Fruit fly (Drosophila melanogaster) whole organism, embryonic: ENCODE results near the gene zfh2.

Experiments
- Ada2b ChIP-seq: fragments of 200-800 bp; sonication (Bioruptor generic); IDR thresholded peaks from 2 replicates; pipeline ENCODE4 v1.3.6; 2022; ENCODE audit warnings: missing biosample characterization, missing genetic modification characterization
- Atf3 ChIP-seq: fragments of 200-800 bp; sonication (Bioruptor generic); optimal IDR thresholded peaks from 3 replicates; lab custom pipeline; 2016; ENCODE audit warnings: missing biosample characterization, missing genetic modification characterization
- CG10147 ChIP-seq: fragments of 200-800 bp; sonication (Bioruptor generic); optimal IDR thresholded peaks from 2 replicates; lab custom pipeline; 2019; ENCODE audit warnings: missing biosample characterization, mild to moderate bottlenecking, missing genetic modification characterization, moderate library complexity
- CG1233 ChIP-seq: fragments of 200-800 bp; sonication (Bioruptor generic); optimal IDR thresholded peaks from 4 replicates; lab custom pipeline; 2018; ENCODE audit warnings: missing biosample characterization, mild to moderate bottlenecking, missing genetic modification characterization
- CG14014 ChIP-seq: fragments of 200-800 bp; sonication (Bioruptor generic); IDR thresholded peaks from 2 replicates; pipeline ENCODE4 v1.3.6; 2022; ENCODE audit warnings: missing biosample characterization, missing genetic modification characterization
- CG15269 ChIP-seq: fragments of 200-800 bp; sonication (Bioruptor generic); optimal IDR thresholded peaks from 2 replicates; lab custom pipeline; 2018; ENCODE audit warnings: missing biosample characterization, mild to moderate bottlenecking, missing genetic modification characterization, moderate library complexity
- CG17186 ChIP-seq: fragments of 200-800 bp; sonication (Bioruptor generic); optimal IDR thresholded peaks from 3 replicates; lab custom pipeline; 2017; ENCODE audit warnings: missing biosample characterization, missing genetic modification reagents, missing genetic modification characterization
- CG2129 ChIP-seq: fragments of 200-800 bp; sonication (Bioruptor generic); IDR thresholded peaks from 2 replicates; pipeline ENCODE4 v1.3.6; 2022; ENCODE audit warnings: missing biosample characterization, missing genetic modification characterization; ENCODE audit not compliant: partially characterized antibody
- CG2199 ChIP-seq: fragments of 200-800 bp; sonication (Bioruptor generic); IDR thresholded peaks from 3 replicates; pipeline ENCODE4 v1.3.6; 2022; ENCODE audit warnings: missing biosample characterization, missing genetic modification characterization
- CG30431 ChIP-seq: fragments of 200-800 bp; sonication (Bioruptor generic); optimal IDR thresholded peaks from 2 replicates; lab custom pipeline; 2017; ENCODE audit warnings: missing biosample characterization, missing genetic modification characterization
- CG3726 ChIP-seq: fragments of 200-800 bp; sonication (Bioruptor generic); IDR thresholded peaks from 3 replicates; pipeline ENCODE4, ENCODE4 v1.3.6; 2022; ENCODE audit warnings: missing biosample characterization, missing genetic modification characterization
- CG6272 ChIP-seq: fragments of 200-800 bp; sonication (Bioruptor generic); IDR thresholded peaks from 2 replicates; pipeline ENCODE4 v1.3.6; 2022; ENCODE audit warnings: missing biosample characterization, missing genetic modification characterization
- CG6654 ChIP-seq: fragments of 200-800 bp; sonication (Bioruptor generic); optimal IDR thresholded peaks from 2 replicates; lab custom pipeline; 2017; ENCODE audit warnings: missing biosample characterization, mild to moderate bottlenecking, missing genetic modification characterization
- CG7963 ChIP-seq: fragments of 200-800 bp; sonication (Bioruptor generic); IDR thresholded peaks from 3 replicates; pipeline ENCODE4 v1.3.6; 2022; ENCODE audit warnings: missing biosample characterization, missing genetic modification characterization; ENCODE audit not compliant: partially characterized antibody
- Dad ChIP-seq: fragments of 200-800 bp; sonication (Bioruptor generic); optimal IDR thresholded peaks from 3 replicates; lab custom pipeline; 2016; ENCODE audit warnings: missing biosample characterization, missing genetic modification characterization
- Dip2 ChIP-seq: fragments of 200-800 bp; sonication (Bioruptor generic); IDR thresholded peaks from 2 replicates; pipeline ENCODE4 v1.3.6; 2022; ENCODE audit warnings: missing biosample characterization, missing genetic modification characterization
- Eip74EF ChIP-seq, 2 experiments: fragments of 200-800 bp in 1 of 2; fragments of >200 bp in 1 of 2; sonication (Bioruptor generic) in 1 of 2; optimal IDR thresholded peaks; 2 replicates each; lab custom pipeline; 2017 to 2019; ENCODE audit warnings: missing biosample characterization in 2 of 2, missing genetic modification characterization in 2 of 2, mild to moderate bottlenecking in 1 of 2, moderate library complexity in 1 of 2
- Hey ChIP-seq: fragments of 200-800 bp; sonication (Bioruptor generic); optimal IDR thresholded peaks from 3 replicates; lab custom pipeline; 2018; ENCODE audit warnings: missing biosample characterization, mild to moderate bottlenecking, missing genetic modification characterization
- Neu2 ChIP-seq: fragments of 200-800 bp; sonication (Bioruptor generic); optimal IDR thresholded peaks from 3 replicates; lab custom pipeline; 2016; ENCODE audit warnings: missing biosample characterization, missing genetic modification characterization, borderline replicate concordance
- Opbp ChIP-seq: fragments of 200-800 bp; sonication (Bioruptor generic); IDR thresholded peaks from 3 replicates; pipeline ENCODE4 v1.3.6; 2022; ENCODE audit warnings: missing biosample characterization, missing genetic modification characterization; ENCODE audit not compliant: partially characterized antibody
- Ravus ChIP-seq: fragments of 200-800 bp; sonication (Bioruptor generic); IDR thresholded peaks from 2 replicates; pipeline ENCODE4 v1.3.6; 2022; ENCODE audit warnings: missing biosample characterization, missing genetic modification characterization
- Side ChIP-seq: fragments of 200-800 bp; sonication (Bioruptor generic); optimal IDR thresholded peaks from 2 replicates; lab custom pipeline; 2016; ENCODE audit warnings: missing biosample characterization, missing genetic modification characterization
- Spps ChIP-seq: fragments of 200-800 bp; sonication (Bioruptor generic); optimal IDR thresholded peaks from 2 replicates; lab custom pipeline; 2018; ENCODE audit warnings: missing biosample characterization, mild to moderate bottlenecking, missing genetic modification characterization
- Stat92E ChIP-seq, 3 experiments: fragments of >200 bp in 2 of 3; fragments of 200-800 bp in 1 of 3; sonication (Bioruptor generic) in 1 of 3; optimal IDR thresholded peaks; 2 replicates each; lab custom pipeline; 2017 to 2019; ENCODE audit warnings: missing biosample characterization in 3 of 3, missing genetic modification characterization in 3 of 3, mild to moderate bottlenecking in 1 of 3, moderate library complexity in 1 of 3
- Tbp ChIP-seq: fragments of >200 bp; optimal IDR thresholded peaks from 2 replicates; lab custom pipeline; 2018; ENCODE audit warnings: missing biosample characterization, missing genetic modification characterization
- abd-A ChIP-seq: fragments of 200-800 bp; sonication (Bioruptor generic); optimal IDR thresholded peaks from 3 replicates; lab custom pipeline; 2019; ENCODE audit warnings: missing biosample characterization, mild to moderate bottlenecking, missing genetic modification characterization, moderate library complexity
- bbx ChIP-seq: fragments of 200-800 bp; sonication (Bioruptor generic); IDR thresholded peaks from 2 replicates; pipeline ENCODE4 v1.3.6; 2022; ENCODE audit warnings: missing biosample characterization, missing genetic modification characterization; ENCODE audit not compliant: partially characterized antibody
- cg ChIP-seq: fragments of 200-800 bp; sonication (Bioruptor generic); optimal IDR thresholded peaks from 3 replicates; lab custom pipeline; 2019; ENCODE audit warnings: missing biosample characterization, mild to moderate bottlenecking, missing genetic modification characterization, moderate library complexity
- cwo ChIP-seq: fragments of 200-800 bp; sonication (Bioruptor generic); optimal IDR thresholded peaks from 3 replicates; lab custom pipeline; 2017; ENCODE audit warnings: missing biosample characterization, missing genetic modification characterization, mild to moderate bottlenecking, moderate library complexity, missing genetic modification reagents
- dan ChIP-seq: fragments of 200-800 bp; sonication (Bioruptor generic); IDR thresholded peaks from 2 replicates; pipeline ENCODE4 v1.3.6; 2022; ENCODE audit warnings: missing biosample characterization, missing genetic modification characterization
- dpn ChIP-seq, 2 experiments: fragments of 200-800 bp; sonication (Bioruptor generic); optimal IDR thresholded peaks; 3 replicates each; lab custom pipeline; 2016; ENCODE audit warnings: missing biosample characterization in 2 of 2, missing genetic modification characterization in 2 of 2
- ems ChIP-seq: fragments of 200-800 bp; sonication (Bioruptor generic); optimal IDR thresholded peaks from 3 replicates; lab custom pipeline; 2016; ENCODE audit warnings: missing biosample characterization, missing genetic modification characterization
- gce ChIP-seq: fragments of 200-800 bp; sonication (Bioruptor generic); IDR thresholded peaks from 3 replicates; pipeline ENCODE4 v1.3.6; 2022; ENCODE audit warnings: missing biosample characterization, missing genetic modification characterization
- gfzf ChIP-seq: fragments of 200-800 bp; sonication (Bioruptor generic); optimal IDR thresholded peaks from 2 replicates; lab custom pipeline; 2016; ENCODE audit warnings: missing biosample characterization, mild to moderate bottlenecking, missing genetic modification characterization, moderate library complexity
- gsb-n ChIP-seq: fragments of 200-800 bp; sonication (Bioruptor generic); optimal IDR thresholded peaks from 3 replicates; lab custom pipeline; 2018; ENCODE audit warnings: missing biosample characterization, mild to moderate bottlenecking, missing genetic modification characterization
- gt ChIP-seq: fragments of 200-800 bp; sonication (Bioruptor generic); IDR thresholded peaks from 2 replicates; pipeline ENCODE4 v1.3.6; 2022; ENCODE audit warnings: missing biosample characterization, missing genetic modification characterization
- h ChIP-seq: fragments of >200 bp; optimal IDR thresholded peaks from 2 replicates; lab custom pipeline; 2017
- insv ChIP-seq, 2 experiments: fragments of 200-800 bp; sonication (Bioruptor generic); optimal IDR thresholded peaks; 3 replicates each; lab custom pipeline; 2016 to 2018; ENCODE audit warnings: missing biosample characterization in 2 of 2, missing genetic modification characterization in 2 of 2
- otp ChIP-seq: fragments of 200-800 bp; sonication (Bioruptor generic); IDR thresholded peaks from 3 replicates; pipeline ENCODE4, ENCODE4 v1.3.6; 2022; ENCODE audit warnings: missing biosample characterization, missing genetic modification characterization
- p53 ChIP-seq: fragments of 200-800 bp; sonication (Bioruptor generic); optimal IDR thresholded peaks from 2 replicates; lab custom pipeline; 2016; ENCODE audit warnings: missing biosample characterization, missing genetic modification characterization
- pnt ChIP-seq: fragments of 200-800 bp; sonication (Bioruptor generic); optimal IDR thresholded peaks from 3 replicates; lab custom pipeline; 2016; ENCODE audit warnings: missing biosample characterization, missing genetic modification characterization
- repo ChIP-seq: fragments of 200-800 bp; sonication (Bioruptor generic); optimal IDR thresholded peaks from 2 replicates; lab custom pipeline; 2016; ENCODE audit warnings: missing biosample characterization, missing genetic modification characterization
- rib ChIP-seq: fragments of 200-800 bp; sonication (Bioruptor generic); IDR thresholded peaks from 2 replicates; pipeline ENCODE4 v1.3.6; 2022; ENCODE audit warnings: missing biosample characterization, missing genetic modification characterization
- sc ChIP-seq, 3 experiments: fragments of >200 bp in 2 of 3; fragments of 200-800 bp in 1 of 3; sonication (Bioruptor generic) in 1 of 3; optimal IDR thresholded peaks; 2 replicates in 2 of 3; 3 replicates in 1 of 3; lab custom pipeline; 2017; ENCODE audit warnings: mild to moderate bottlenecking in 1 of 3, missing biosample characterization in 1 of 3, missing genetic modification characterization in 1 of 3, missing genetic modification reagents in 1 of 3
- shn ChIP-seq: fragments of 200-800 bp; sonication (Bioruptor generic); optimal IDR thresholded peaks from 3 replicates; lab custom pipeline; 2016; ENCODE audit warnings: missing biosample characterization, missing genetic modification characterization
- sr ChIP-seq: fragments of 200-800 bp; sonication (Bioruptor generic); IDR thresholded peaks from 3 replicates; pipeline ENCODE4 v1.3.6; 2022; ENCODE audit warnings: missing biosample characterization, missing genetic modification characterization
- tio ChIP-seq: fragments of 200-800 bp; sonication (Bioruptor generic); optimal IDR thresholded peaks from 2 replicates; lab custom pipeline; 2017; ENCODE audit warnings: missing biosample characterization, missing genetic modification characterization, inconsistent platforms

The zfh2 gene

DNA sequence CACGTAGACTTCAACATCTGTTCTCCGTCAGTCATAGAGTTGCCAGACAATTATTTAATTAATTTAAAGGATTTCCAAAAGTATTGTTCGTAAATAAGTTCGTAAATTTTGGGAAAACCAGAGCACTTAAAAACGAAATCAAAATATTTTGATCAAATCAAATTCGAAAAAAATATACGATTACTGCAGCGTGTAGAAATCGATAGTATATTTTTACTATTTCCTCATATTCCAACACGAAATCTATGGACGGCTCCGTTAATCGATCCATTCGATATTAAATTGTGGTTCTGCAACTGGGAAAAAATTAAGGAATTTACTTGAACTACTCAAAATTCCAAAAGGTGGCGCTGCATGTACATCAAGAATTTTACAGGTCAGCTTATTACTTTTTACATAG lies 15.2 kb upstream of the zfh2 start (continued):
- TF ChIP-seq gt, result no peak
- TF ChIP-seq Spps, result no peak
- TF ChIP-seq abd-A (tag; lab: Kevin White, UChicago), result peak; percentile 61
- no peak; the same call in 1 of the 3 replicates for TF ChIP-seq CG7963 (GFP tag; lab: Robert Waterston, UW)
- no peak for TF ChIP-seq CG3726
- peak in 1 of 2 experiments; percentile 78 for TF ChIP-seq insv (GFP tag; optimal IDR thresholded peaks at IDR 0.05; lab: Kevin White, UChicago)
- TF ChIP-seq Dad (GFP tag; lab: Kevin White, UChicago), result peak; percentile 30
- TF ChIP-seq Ravus (GFP tag; lab: Robert Waterston, UW), result no peak
- no peak for TF ChIP-seq dan (GFP tag; lab: Robert Waterston, UW)
- TF ChIP-seq sr (GFP tag; lab: Robert Waterston, UW), result no peak
- TF ChIP-seq CG17186 (GFP tag; lab: Kevin White, UChicago), result peak; percentile 13
- peak; percentile 95; the same call in 2 of the 3 replicates for TF ChIP-seq Opbp (GFP tag; lab: Robert Waterston, UW)
- peak; percentile 1 for TF ChIP-seq repo (GFP tag; lab: Kevin White, UChicago)
- peak; percentile 33 for TF ChIP-seq ems (GFP tag; lab: Kevin White, UChicago)
- TF ChIP-seq h (lab: Kevin White, UChicago), result no peak
- peak; percentile 42 to 57 for TF ChIP-seq dpn (GFP tag; optimal IDR thresholded peaks at IDR 0.05; lab: Kevin White, UChicago)
- TF ChIP-seq Tbp (GFP tag; lab: Kevin White, UChicago), result no peak
- peak; percentile 58 for TF ChIP-seq CG10147 (GFP tag; lab: Kevin White, UChicago)
- TF ChIP-seq Ada2b (GFP tag; lab: Robert Waterston, UW), result no peak
- peak in 1 of 2 experiments; percentile 37 for TF ChIP-seq Eip74EF (GFP tag; optimal IDR thresholded peaks at IDR 0.05; lab: Kevin White, UChicago)
- no peak for TF ChIP-seq CG6272
- TF ChIP-seq otp, result no peak
- no peak for TF ChIP-seq CG1233 (GFP tag; lab: Kevin White, UChicago)
- TF ChIP-seq Dip2 (GFP tag; lab: Robert Waterston, UW), result no peak
- peak; percentile 46 for TF ChIP-seq shn (GFP tag; lab: Kevin White, UChicago)
- TF ChIP-seq CG6654, result no peak
- peak; percentile 84 for TF ChIP-seq CG2129 (GFP tag; lab: Robert Waterston, UW)
- no peak for TF ChIP-seq cwo (GFP tag; lab: Kevin White, UChicago)
- peak in 1 of 3 experiments; percentile 75 for TF ChIP-seq Stat92E (GFP tag; optimal IDR thresholded peaks at IDR 0.05; lab: Kevin White, UChicago)
- TF ChIP-seq tio (GFP tag; lab: Kevin White, UChicago), result no peak
- peak; percentile 95 for TF ChIP-seq bbx
- TF ChIP-seq gfzf (GFP tag; lab: Kevin White, UChicago), result peak; percentile 57
- no peak for TF ChIP-seq sc (optimal IDR thresholded peaks at IDR 0.05; lab: Kevin White, UChicago)
- TF ChIP-seq sc (GFP tag; optimal IDR thresholded peaks at IDR 0.05; lab: Kevin White, UChicago), result no peak
- TF ChIP-seq CG15269 (tag; lab: Kevin White, UChicago), result peak; percentile 31
- no peak for TF ChIP-seq Atf3 (GFP tag; lab: Kevin White, UChicago)
- peak; percentile 59 for TF ChIP-seq p53 (GFP tag; lab: Kevin White, UChicago)
- no peak for TF ChIP-seq Neu2 (GFP tag; lab: Kevin White, UChicago)
- TF ChIP-seq CG30431 (GFP tag; lab: Kevin White, UChicago), result no peak
- peak; percentile 30 for TF ChIP-seq pnt
- no peak for TF ChIP-seq Side (GFP tag; lab: Kevin White, UChicago)
- peak; percentile 36; the same call in 1 of the 2 replicates for TF ChIP-seq CG14014 (GFP tag; lab: Robert Waterston, UW)
- peak; percentile 99 for TF ChIP-seq CG2199 (GFP tag; lab: Robert Waterston, UW)
- TF ChIP-seq rib, result no peak
- TF ChIP-seq gce, result no peak
- no peak for TF ChIP-seq Hey (tag; lab: Kevin White, UChicago)
- TF ChIP-seq cg (GFP tag; lab: Kevin White, UChicago), result no peak
- TF ChIP-seq gsb-n (tag; lab: Kevin White, UChicago), result peak; percentile 19
